Worm (Caenorhabditis elegans) whole organism, L4 larva: ENCODE measurements around the gene R04F11.3.
A peak's percentile ranks its signal among the peaks of the same experiment; 100 is the strongest.

Source experiments
- F37D6.2 ChIP-seq: sonication (generic microtip); optimal IDR thresholded peaks from 2 replicates; lab custom pipeline; 2016; ENCODE audit warnings: mild to moderate bottlenecking, missing genetic modification characterization, missing compliant biosample characterization
- F44E2.7 ChIP-seq: fragments of 200-800 bp; sonication (Bioruptor generic); IDR thresholded peaks from 2 replicates; pipeline ENCODE4 v2.1.2; 2022; ENCODE audit warnings: missing genetic modification characterization, missing compliant biosample characterization
- F49E8.2 ChIP-seq: sonication (generic microtip); optimal IDR thresholded peaks from 2 replicates; lab custom pipeline; 2016; ENCODE audit warnings: missing compliant biosample characterization, mild to moderate bottlenecking, missing genetic modification characterization, borderline replicate concordance
- Y105C5A.15 ChIP-seq: fragments of 200-800 bp; sonication (Bioruptor generic); IDR thresholded peaks from 2 replicates; pipeline ENCODE4 v1.3.6; 2022; ENCODE audit warnings: missing genetic modification characterization, missing compliant biosample characterization
- Y75B8A.6 ChIP-seq: fragments of 200-800 bp; sonication (Bioruptor generic); IDR thresholded peaks from 2 replicates; pipeline ENCODE4 v1.3.6; 2022; ENCODE audit warnings: missing genetic modification reagents, missing genetic modification characterization, missing compliant biosample characterization
- ZK337.2 ChIP-seq: fragments of 200-800 bp; sonication (Bioruptor generic); IDR thresholded peaks from 2 replicates; pipeline ENCODE4 v1.3.6; 2022; ENCODE audit warnings: missing genetic modification reagents, missing genetic modification characterization, missing compliant biosample characterization
- ZK546.5 ChIP-seq, 2 experiments: sonication (generic microtip); optimal IDR thresholded peaks; 2 replicates each; lab custom pipeline; 2017; ENCODE audit warnings: missing biosample characterization in 2 of 2, missing genetic modification characterization in 2 of 2
- aha-1 ChIP-seq: fragments of 150-350 bp; peaks from one replicate; lab custom pipeline; 2014; ENCODE audit warnings: missing biosample characterization, missing genetic modification characterization
- aly-2 ChIP-seq: sonication (generic microtip); optimal IDR thresholded peaks from 2 replicates; lab custom pipeline; 2018; ENCODE audit warnings: missing biosample characterization, missing genetic modification characterization
- ceh-20 ChIP-seq: fragments of 200-800 bp; sonication (Bioruptor generic); IDR thresholded peaks from 2 replicates; pipeline ENCODE4 v1.3.6; 2022; ENCODE audit warnings: missing genetic modification reagents, missing genetic modification characterization, missing compliant biosample characterization
- ceh-44 ChIP-seq: fragments of 200-800 bp; sonication (Bioruptor generic); IDR thresholded peaks from 2 replicates; pipeline ENCODE4 v1.3.6; 2022; ENCODE audit warnings: missing genetic modification reagents, missing genetic modification characterization, missing compliant biosample characterization
- ceh-82 ChIP-seq: sonication (generic microtip); optimal IDR thresholded peaks from 2 replicates; lab custom pipeline; 2017; ENCODE audit warnings: missing biosample characterization, missing genetic modification characterization
- ctbp-1 ChIP-seq: fragments of 200-800 bp; sonication (Bioruptor generic); IDR thresholded peaks from 2 replicates; pipeline ENCODE4 v1.3.6; 2022; ENCODE audit warnings: missing genetic modification reagents, missing genetic modification characterization, missing compliant biosample characterization
- daf-16 ChIP-seq, 3 experiments: sonication (generic microtip); optimal IDR thresholded peaks; 2 replicates each; lab custom pipeline; 2016 to 2017; ENCODE audit warnings: missing genetic modification characterization in 3 of 3, missing genetic modification reagents in 3 of 3, mild to moderate bottlenecking in 2 of 3, missing compliant biosample characterization in 2 of 3, missing biosample characterization in 1 of 3, moderate library complexity in 1 of 3
- dmd-6 ChIP-seq: fragments of 200-800 bp; sonication (Bioruptor generic); IDR thresholded peaks from 2 replicates; pipeline ENCODE4 v1.3.6; 2022; ENCODE audit warnings: missing genetic modification reagents, missing genetic modification characterization, missing compliant biosample characterization
- dpl-1 ChIP-seq: fragments of 150-350 bp; optimal IDR thresholded peaks from 2 replicates; lab custom pipeline; 2014; ENCODE audit warnings: missing biosample characterization, missing genetic modification reagents, missing genetic modification characterization
- duxl-1 ChIP-seq: sonication (generic microtip); optimal IDR thresholded peaks from 2 replicates; lab custom pipeline; 2016; ENCODE audit warnings: mild to moderate bottlenecking, missing genetic modification characterization, moderate library complexity, missing compliant biosample characterization; ENCODE audit not compliant: poor library complexity
- lin-1 ChIP-seq: fragments of 200-800 bp; sonication (Bioruptor generic); IDR thresholded peaks from 2 replicates; pipeline ENCODE4 v1.3.6; 2022; ENCODE audit warnings: missing genetic modification reagents, missing genetic modification characterization, missing compliant biosample characterization
- lin-38 ChIP-seq: fragments of 200-800 bp; sonication (Bioruptor generic); IDR thresholded peaks from 2 replicates; pipeline ENCODE4 v1.3.6; 2022; ENCODE audit warnings: missing genetic modification reagents, missing genetic modification characterization, missing compliant biosample characterization
- lsy-2 ChIP-seq, 2 experiments: fragments of 150-350 bp in 1 of 2; sonication (generic microtip) in 1 of 2; optimal IDR thresholded peaks; 2 replicates each; lab custom pipeline; 2014 to 2017; ENCODE audit warnings: missing biosample characterization in 2 of 2, missing genetic modification characterization in 2 of 2
- madf-5 ChIP-seq, 2 experiments: fragments of 200-800 bp; sonication (Bioruptor generic); IDR thresholded peaks; 2 replicates each; pipeline ENCODE4 v1.3.6; 2022; ENCODE audit warnings: missing compliant biosample characterization in 2 of 2, missing genetic modification characterization in 2 of 2
- mdl-1 ChIP-seq, 2 experiments: fragments of 150-350 bp in 1 of 2; sonication (generic microtip) in 1 of 2; optimal IDR thresholded peaks; 2 replicates each; lab custom pipeline; 2014 to 2017; ENCODE audit warnings: missing biosample characterization in 2 of 2, missing genetic modification characterization in 2 of 2
- mes-2 ChIP-seq: sonication (generic microtip); optimal IDR thresholded peaks from 2 replicates; lab custom pipeline; 2016; ENCODE audit warnings: missing genotype, mild to moderate bottlenecking, missing genetic modification characterization, missing compliant biosample characterization; ENCODE audit not compliant: poor library complexity, severe bottlenecking
- mxl-3 ChIP-seq: fragments of 200-800 bp; sonication (Bioruptor generic); optimal IDR thresholded peaks from 2 replicates; lab custom pipeline; 2018; ENCODE audit warnings: mild to moderate bottlenecking, missing genetic modification characterization, missing compliant biosample characterization
- nhr-10 ChIP-seq: fragments of 150-350 bp; optimal IDR thresholded peaks from 2 replicates; lab custom pipeline; 2014; ENCODE audit warnings: missing biosample characterization, missing genetic modification characterization
- nhr-76 ChIP-seq: fragments of 150-350 bp; optimal IDR thresholded peaks from 2 replicates; lab custom pipeline; 2014; ENCODE audit warnings: missing biosample characterization, missing genetic modification characterization
- saeg-2 ChIP-seq: fragments of 200-800 bp; sonication (Bioruptor generic); IDR thresholded peaks from 2 replicates; pipeline ENCODE4 v1.3.6; 2022; ENCODE audit warnings: missing genetic modification reagents, missing genetic modification characterization, missing compliant biosample characterization
- set-16 ChIP-seq: fragments of 200-800 bp; sonication (Bioruptor generic); IDR thresholded peaks from 2 replicates; pipeline ENCODE4 v1.3.6; 2022; ENCODE audit warnings: missing genetic modification reagents, missing genetic modification characterization, missing compliant biosample characterization
- spr-3 ChIP-seq: fragments of 200-800 bp; sonication (Bioruptor generic); optimal IDR thresholded peaks from 2 replicates; lab custom pipeline; 2018; ENCODE audit warnings: mild to moderate bottlenecking, missing genetic modification characterization, missing compliant biosample characterization
- tra-1 ChIP-seq: fragments of 200-800 bp; sonication (Bioruptor generic); IDR thresholded peaks from 2 replicates; pipeline ENCODE4 v1.3.6; 2022; ENCODE audit warnings: missing genetic modification reagents, missing genetic modification characterization, missing compliant biosample characterization
- unc-62 ChIP-seq, 3 experiments: fragments of 150-350 bp in 1 of 3; sonication (generic microtip); optimal IDR thresholded peaks in 2 of 3; peaks in 1 of 3; 1 replicate in 1 of 3; 2 replicates in 2 of 3; lab custom pipeline; 2014 to 2017; ENCODE audit warnings: missing biosample characterization in 3 of 3, missing genetic modification characterization in 3 of 3, missing genetic modification reagents in 3 of 3, missing genotype in 1 of 3
- zag-1 ChIP-seq: fragments of 150-350 bp; optimal IDR thresholded peaks from 2 replicates; lab custom pipeline; 2014; ENCODE audit warnings: missing biosample characterization, missing genetic modification characterization
- zfp-3 ChIP-seq: fragments of 200-800 bp; sonication (Bioruptor generic); conservative IDR thresholded peaks from 2 replicates; pipeline ENCODE4 v1.3.6; 2022; ENCODE audit warnings: missing genetic modification reagents, missing genetic modification characterization, missing compliant biosample characterization
- zip-2 ChIP-seq: fragments of 150-350 bp; optimal IDR thresholded peaks from 2 replicates; lab custom pipeline; 2014; ENCODE audit warnings: missing biosample characterization, missing genetic modification characterization
- ztf-7 ChIP-seq: fragments of 150-350 bp; optimal IDR thresholded peaks from 2 replicates; lab custom pipeline; 2014; ENCODE audit warnings: missing biosample characterization, missing genetic modification characterization

The R04F11.3 gene

DNA sequence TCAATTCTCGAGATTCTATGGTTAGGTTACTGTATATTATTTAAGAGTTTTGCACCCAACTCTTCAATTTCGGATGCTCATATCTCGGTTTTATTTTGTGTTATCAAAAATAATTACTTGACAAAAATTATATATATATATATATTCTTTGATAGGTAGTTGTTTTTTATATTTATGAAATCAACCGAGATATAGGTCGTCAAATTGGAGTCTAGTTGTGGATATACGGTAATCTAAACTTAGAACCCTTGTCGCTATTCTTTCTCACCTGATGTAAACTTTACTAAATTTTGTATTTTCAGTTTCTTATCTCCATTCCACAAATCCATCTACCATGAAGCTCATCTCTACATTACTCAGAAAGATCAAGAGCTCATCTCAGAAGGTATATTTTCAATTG, 33.8 kb downstream of the R04F11.3 start, which contains the start of gene F55C5.10:
TSS of gene F55C5.10 (plus strand) at position 301 of the 400 bp plus-strand sequence.
- peak in 1 of 2 experiments; percentile 27 for TF ChIP-seq unc-62 (GFP tag; optimal IDR thresholded peaks at IDR 0.05 in 1 of 2; lab: Kevin White, UChicago)
- TF ChIP-seq unc-62 (tag; optimal IDR thresholded peaks at IDR 0.05; lab: Kevin White, UChicago), result no peak
- TF ChIP-seq madf-5 (GFP tag; IDR thresholded peaks at IDR 0.05; lab: Robert Waterston, UW), result no peak

DNA sequence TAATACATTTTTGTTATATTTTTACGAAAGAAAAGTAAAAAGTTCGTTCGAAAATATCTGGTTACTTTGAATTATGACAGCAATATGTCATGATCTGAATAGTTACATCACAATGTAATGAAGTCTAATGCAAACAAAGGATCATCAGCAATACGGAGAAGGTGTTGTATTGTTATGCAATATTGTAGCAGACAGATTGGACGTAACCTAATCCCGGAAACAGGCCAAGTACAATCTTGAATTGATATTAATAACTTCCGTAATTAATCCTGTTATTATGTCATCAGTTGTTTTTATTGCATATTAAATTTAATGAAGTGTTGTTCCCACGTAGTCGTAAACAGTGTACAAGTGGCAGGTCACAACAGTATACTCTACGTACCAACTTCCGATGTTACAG, 35.5 kb downstream of the R04F11.3 start:
- TF ChIP-seq zag-1 (tag; lab: Kevin White, UChicago) (no peak), unc-62 (GFP tag; optimal IDR thresholded peaks at IDR 0.05 in 1 of 2; lab: Kevin White, UChicago) (peak in 1 of 2 experiments; percentile 34), unc-62 (tag; optimal IDR thresholded peaks at IDR 0.05; lab: Kevin White, UChicago) (no peak), mdl-1 (tag; optimal IDR thresholded peaks at IDR 0.05; lab: Kevin White, UChicago) (no peak), duxl-1 (tag; lab: Kevin White, UChicago) (no peak), zfp-3 (GFP tag; lab: Robert Waterston, UW) (no peak)
- TF ChIP-seq, all 104 proteins: peak for 1

DNA sequence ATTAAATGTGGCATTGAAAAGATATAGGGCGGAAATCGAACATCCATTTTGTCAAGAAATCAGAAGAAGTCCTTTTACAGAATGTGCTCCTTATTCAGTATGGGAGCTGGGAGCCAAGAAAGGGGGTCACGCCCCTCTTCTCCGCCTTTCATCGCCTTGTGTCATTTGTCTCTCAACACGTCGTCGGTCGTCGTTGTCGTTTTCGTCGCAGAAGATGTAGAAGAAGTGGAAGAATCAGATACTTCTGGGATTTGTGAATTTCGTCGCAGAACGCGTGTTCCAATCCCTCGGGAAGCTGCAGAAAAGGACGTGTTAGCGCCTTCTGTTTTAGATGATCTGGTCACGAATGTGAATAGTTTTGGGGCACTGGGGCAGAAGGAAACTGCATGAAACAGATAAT, 40.0 kb downstream of the R04F11.3 start, which contains the start of gene bnc-1:
TSS of gene bnc-1 (minus strand) at position 101 of the 400 bp plus-strand sequence.
- peak; percentile 33; the same call in 1 of the 2 replicates for TF ChIP-seq F44E2.7
- no peak for TF ChIP-seq F37D6.2

ce11 chrV:12275714-12276113, 41.3 kb downstream of the R04F11.3 start:
- TF ChIP-seq ceh-20 (GFP tag; lab: Robert Waterston, UW) (no peak), mxl-3 (GFP tag; lab: Kevin White, UChicago) (no peak), madf-5 (GFP tag; IDR thresholded peaks at IDR 0.05; lab: Robert Waterston, UW) (no peak), dpl-1 (GFP tag; lab: Kevin White, UChicago) (no peak), daf-16 (GFP tag; optimal IDR thresholded peaks at IDR 0.05; lab: Kevin White, UChicago) (no peak), daf-16 (tag; optimal IDR thresholded peaks at IDR 0.05; lab: Kevin White, UChicago) (no peak), dmd-6 (GFP tag; lab: Robert Waterston, UW) (no peak), ZK337.2 (GFP tag; lab: Robert Waterston, UW) (no peak), nhr-76 (tag; lab: Kevin White, UChicago) (no peak), tra-1 (GFP tag; lab: Robert Waterston, UW) (no peak), ztf-7 (tag; lab: Kevin White, UChicago) (no peak)

DNA sequence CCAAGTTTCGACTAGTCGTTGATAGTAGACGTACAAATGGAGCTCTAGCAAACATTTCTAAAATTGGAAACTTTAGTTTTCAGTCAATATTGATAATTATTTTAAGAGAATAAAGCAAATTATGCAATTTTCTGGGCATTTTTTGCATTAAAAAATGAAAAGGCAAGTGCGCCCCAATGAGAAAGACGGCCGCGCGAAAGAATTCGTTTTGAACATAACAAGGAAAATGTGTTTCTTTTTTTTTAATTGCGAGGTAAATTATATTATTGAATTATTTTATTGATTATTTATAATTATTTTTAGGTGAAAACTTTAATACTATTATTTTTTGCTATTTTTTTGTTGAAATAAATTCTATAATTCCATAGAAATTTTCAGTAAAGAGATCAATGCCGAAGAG, 45.5 kb downstream of the R04F11.3 start, which contains the start of the genes tsfm-1 and capg-2:
TSS of gene tsfm-1 (minus strand) at position 57 of the 400 bp plus-strand sequence.
TSS of gene capg-2 (plus strand) at position 379 of the 400 bp plus-strand sequence.
- TF ChIP-seq aha-1 (tag; lab: Kevin White, UChicago) (peak; percentile 62), ceh-20 (GFP tag; lab: Robert Waterston, UW) (no peak), ZK546.5 (tag; optimal IDR thresholded peaks at IDR 0.05; lab: Kevin White, UChicago) (no peak), spr-3 (GFP tag; lab: Kevin White, UChicago) (no peak), F49E8.2 (tag; lab: Kevin White, UChicago) (no peak), ceh-44 (GFP tag; lab: Robert Waterston, UW) (no peak), saeg-2 (no peak), set-16 (GFP tag; lab: Robert Waterston, UW) (no peak), zip-2 (no peak), mdl-1 (tag; optimal IDR thresholded peaks at IDR 0.05; lab: Kevin White, UChicago) (no peak), aly-2 (tag; lab: Kevin White, UChicago) (no peak), dpl-1 (GFP tag; lab: Kevin White, UChicago) (peak; percentile 73), lin-38 (GFP tag; lab: Robert Waterston, UW) (peak; percentile 84), Y105C5A.15 (GFP tag; lab: Robert Waterston, UW) (no peak), Y75B8A.6 (GFP tag; lab: Robert Waterston, UW) (no peak), mes-2 (tag; lab: Kevin White, UChicago) (peak; percentile 29), lsy-2 (tag; optimal IDR thresholded peaks at IDR 0.05; lab: Kevin White, UChicago) (no peak), lin-1 (no peak), zag-1 (tag; lab: Kevin White, UChicago) (no peak), dmd-6 (GFP tag; lab: Robert Waterston, UW) (no peak), ctbp-1 (GFP tag; lab: Robert Waterston, UW) (no peak), nhr-10 (tag; lab: Kevin White, UChicago) (no peak), ceh-82 (tag; lab: Kevin White, UChicago) (no peak)
